Worm (Caenorhabditis elegans) whole organism, L4/young adult: ENCODE results near the gene Y55F3BR.11.
"Not testable (repeated sequence)": the region's sequence is repeated elsewhere in the genome, so short reads cannot be mapped to it uniquely, and the experiment has no call there.

ENCODE experiments used
- W03F9.2 ChIP-seq: fragments of 150-350 bp; optimal IDR thresholded peaks from 2 replicates; lab custom pipeline; 2014; ENCODE audit warnings: missing biosample characterization, missing genetic modification characterization
- dao-5 ChIP-seq: sonication (generic microtip); optimal IDR thresholded peaks from 2 replicates; lab custom pipeline; 2016; ENCODE audit warnings: missing genotype, missing genetic modification characterization, moderate library complexity, missing compliant biosample characterization
- him-1 ChIP-seq: sonication (generic microtip); optimal IDR thresholded peaks from 2 replicates; lab custom pipeline; 2016; ENCODE audit warnings: missing genotype, missing genetic modification reagents, missing genetic modification characterization, missing compliant biosample characterization

The Y55F3BR.11 gene

DNA sequence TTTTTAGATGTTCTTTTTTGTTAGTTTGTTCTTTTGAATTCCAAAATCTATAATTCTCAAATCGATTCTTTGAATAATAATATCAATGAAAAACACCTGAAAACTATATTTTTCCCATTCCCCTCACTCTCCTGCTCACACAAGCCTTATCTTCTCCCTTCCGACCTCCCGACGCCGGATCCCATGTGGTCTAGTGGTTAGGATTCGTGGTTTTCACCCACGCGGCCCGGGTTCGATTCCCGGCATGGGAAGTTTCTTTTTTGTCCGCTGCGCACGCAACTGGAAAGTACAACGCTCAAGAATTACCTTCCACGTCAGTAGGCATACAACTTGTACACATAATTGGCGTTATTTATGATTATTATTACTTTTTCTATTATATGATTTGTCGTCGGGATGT lies 12.4 kb upstream of the Y55F3BR.11 start:
- TF ChIP-seq dao-5 = peak; percentile 57
- TF ChIP-seq him-1 (tag; lab: Kevin White, UChicago) = no peak

DNA sequence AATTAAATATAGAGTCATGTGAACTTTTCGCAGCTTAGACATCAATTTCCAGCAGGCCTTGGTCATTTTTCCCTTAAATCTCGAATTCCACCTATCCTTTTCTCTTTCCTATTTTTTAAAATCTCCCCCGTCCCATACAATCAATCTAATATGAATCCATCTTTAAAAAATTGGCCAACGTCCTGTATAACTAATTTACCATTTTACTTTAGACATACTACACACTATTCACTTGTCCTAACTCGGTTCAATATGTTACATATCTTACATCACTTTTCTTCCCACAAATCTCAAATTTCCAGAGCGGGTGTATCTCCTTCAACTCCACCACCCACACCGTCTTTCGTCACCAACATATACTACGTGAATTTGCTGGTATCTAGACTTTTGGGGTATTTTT lies 9.8 kb upstream of the Y55F3BR.11 start, which contains the start of gene lgc-33:
lgc-33 (plus strand) TSS at position 301 of the 400 bp plus-strand sequence.
- no peak for TF ChIP-seq him-1 (tag; lab: Kevin White, UChicago)
- no peak for TF ChIP-seq dao-5
- TF ChIP-seq W03F9.2 = no peak

DNA sequence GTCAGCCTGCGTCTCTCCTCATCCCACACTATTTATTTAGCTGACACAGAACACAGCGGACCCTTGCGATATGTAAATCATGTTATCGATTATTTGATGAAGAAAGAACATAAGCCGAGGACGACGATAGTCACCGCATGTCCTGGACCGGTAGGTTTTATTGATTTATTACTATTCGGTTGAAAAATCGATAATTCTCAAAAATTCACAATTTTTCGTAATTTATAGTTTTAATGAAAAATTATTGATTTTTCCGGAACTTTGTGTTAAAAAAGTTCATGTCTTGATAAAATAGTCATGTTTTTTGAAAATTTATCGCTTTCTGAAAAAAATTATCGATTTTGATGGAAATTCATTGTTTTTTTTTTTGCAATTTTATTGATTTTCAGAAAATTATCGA lies 6.8 kb upstream of the Y55F3BR.11 start:
- TF ChIP-seq W03F9.2 (no peak), him-1 (tag; lab: Kevin White, UChicago) (no peak), dao-5 (no peak)

DNA sequence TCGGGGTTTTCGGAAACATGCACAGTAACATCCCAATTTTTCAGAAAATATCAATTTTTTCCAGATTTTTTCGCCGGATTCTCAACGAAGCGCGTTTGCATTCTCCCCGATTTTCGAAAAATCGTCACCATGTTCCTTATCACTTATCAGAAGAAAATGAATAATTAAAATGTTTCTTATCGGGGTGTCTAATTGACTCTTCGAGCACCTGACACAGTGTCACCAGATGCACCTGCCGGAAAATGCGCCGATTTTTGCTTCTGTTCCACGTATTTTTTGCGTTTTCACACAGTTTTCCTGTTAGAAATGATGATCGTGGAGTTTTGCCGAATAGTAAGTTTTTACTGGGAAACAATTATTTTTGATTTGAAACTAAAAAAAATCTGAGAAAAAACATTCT lies 464 bp downstream of the Y55F3BR.11 start:
- TF ChIP-seq W03F9.2 (no peak), him-1 (tag; lab: Kevin White, UChicago) (no peak), dao-5 (no peak)

DNA sequence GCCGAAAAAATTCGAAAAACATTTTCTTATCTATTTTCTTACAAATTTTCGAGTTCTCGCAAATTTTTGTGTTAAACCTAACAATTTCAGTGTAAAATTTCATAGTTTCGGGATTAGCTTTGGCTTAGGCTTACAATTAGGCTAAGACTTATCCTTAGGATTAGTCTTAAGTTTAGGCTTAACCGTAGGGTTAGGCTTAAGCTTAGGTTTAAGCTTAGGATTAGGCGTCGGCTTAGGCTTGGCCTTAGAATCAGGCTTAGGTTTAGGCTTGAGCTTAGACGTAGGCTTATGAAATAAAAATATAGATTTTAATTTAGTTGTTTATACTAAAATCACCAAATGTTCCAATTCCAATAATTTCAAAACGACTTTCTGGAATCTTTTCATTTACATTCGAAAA lies 1.0 kb downstream of the Y55F3BR.11 start:
- TF ChIP-seq him-1 (tag; lab: Kevin White, UChicago) (no peak), W03F9.2 (no peak), dao-5 (no peak)

DNA sequence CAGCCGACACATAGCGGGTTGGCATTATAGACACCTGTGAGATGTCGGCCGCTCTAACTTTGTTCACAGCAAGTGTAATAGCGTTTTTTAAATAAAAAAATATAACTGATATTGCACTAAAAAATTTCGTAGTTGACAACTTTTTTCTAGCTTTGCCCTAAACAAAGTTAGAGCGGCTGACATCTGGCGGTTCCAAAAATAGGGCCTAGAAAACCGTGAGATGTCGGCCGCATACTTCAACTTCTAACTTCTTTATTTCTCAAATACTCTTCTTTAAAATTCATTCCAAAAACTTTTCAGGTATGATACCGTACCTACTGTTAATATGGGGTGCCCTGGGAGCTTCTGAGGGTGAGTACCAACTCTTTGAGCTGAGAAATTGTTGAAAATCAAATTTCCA lies 3.6 kb downstream of the Y55F3BR.11 start, which contains the start of gene Y55F3BR.2:
Y55F3BR.2 (plus strand) TSS at position 301 of the 400 bp plus-strand sequence.
- TF ChIP-seq dao-5 (no peak), W03F9.2 (no peak), him-1 (tag; lab: Kevin White, UChicago) (no peak)

DNA sequence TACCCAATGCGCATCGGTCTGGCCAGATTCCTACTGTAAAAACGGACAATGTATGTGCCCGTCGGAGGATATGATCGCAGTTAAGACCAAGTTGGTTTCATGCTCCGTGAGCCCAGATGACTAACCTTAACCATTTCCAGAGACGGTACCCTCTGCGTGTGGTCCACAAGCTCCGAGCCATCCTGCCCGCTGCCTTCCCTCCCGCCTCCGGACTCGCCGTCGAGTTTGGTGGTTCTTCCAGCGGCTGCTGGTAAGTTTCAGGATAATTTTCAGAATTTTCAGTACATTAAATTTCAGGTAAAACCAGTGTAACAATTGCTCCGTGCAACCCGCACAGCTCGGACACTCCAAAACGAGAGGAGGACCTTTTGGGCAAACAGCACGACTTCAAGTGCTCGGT lies 5.8 kb downstream of the Y55F3BR.11 start:
- TF ChIP-seq dao-5 (no peak), W03F9.2 (no peak), him-1 (tag; lab: Kevin White, UChicago) (no peak)

DNA sequence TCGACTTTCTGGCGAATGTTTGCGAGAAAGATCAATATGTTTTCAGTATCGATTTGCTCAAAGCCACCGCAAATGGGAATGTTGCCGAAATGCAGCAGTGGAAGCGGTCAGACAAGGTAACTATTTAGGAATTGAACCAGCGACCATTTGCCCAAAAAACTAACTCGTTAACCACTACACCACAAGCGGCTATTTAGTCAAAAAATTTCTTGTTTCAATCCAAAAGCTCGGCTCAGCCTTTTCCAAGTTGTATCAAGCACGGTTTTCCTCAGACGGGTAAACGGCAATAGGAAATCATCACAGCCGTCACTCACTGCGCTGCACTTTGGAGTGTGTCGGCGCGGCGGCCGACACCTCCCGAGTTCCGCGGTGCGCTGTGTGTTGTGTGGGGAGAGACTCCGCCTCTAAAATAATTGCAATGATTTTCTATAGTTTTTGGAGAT lies 11.8 kb downstream of the Y55F3BR.11 start:
- peak; percentile 22 for TF ChIP-seq dao-5
- TF ChIP-seq W03F9.2 = peak; percentile 64
- no peak for TF ChIP-seq him-1 (tag; lab: Kevin White, UChicago)

DNA sequence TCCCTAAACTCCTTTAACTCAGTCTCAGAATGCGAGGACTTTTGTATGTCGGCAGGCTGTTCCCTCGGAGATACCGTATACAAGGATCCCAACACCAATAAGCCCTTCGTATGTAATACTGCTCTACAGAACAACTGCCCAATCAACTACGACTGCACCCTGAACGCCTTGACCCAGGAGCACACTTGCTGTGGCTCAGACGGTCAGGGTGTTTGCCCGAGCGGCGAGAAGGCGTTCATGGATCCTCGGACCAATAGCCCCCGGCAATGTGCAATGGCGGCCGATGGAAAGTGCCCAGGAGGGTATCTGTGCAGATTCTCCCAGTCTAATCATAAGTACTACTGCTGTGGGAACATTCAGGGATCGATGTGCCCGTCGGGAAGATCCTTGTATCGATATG lies 13.7 kb downstream of the Y55F3BR.11 start:
- TF ChIP-seq W03F9.2 (no peak), him-1 (tag; lab: Kevin White, UChicago) (no peak), dao-5 (no peak)

DNA sequence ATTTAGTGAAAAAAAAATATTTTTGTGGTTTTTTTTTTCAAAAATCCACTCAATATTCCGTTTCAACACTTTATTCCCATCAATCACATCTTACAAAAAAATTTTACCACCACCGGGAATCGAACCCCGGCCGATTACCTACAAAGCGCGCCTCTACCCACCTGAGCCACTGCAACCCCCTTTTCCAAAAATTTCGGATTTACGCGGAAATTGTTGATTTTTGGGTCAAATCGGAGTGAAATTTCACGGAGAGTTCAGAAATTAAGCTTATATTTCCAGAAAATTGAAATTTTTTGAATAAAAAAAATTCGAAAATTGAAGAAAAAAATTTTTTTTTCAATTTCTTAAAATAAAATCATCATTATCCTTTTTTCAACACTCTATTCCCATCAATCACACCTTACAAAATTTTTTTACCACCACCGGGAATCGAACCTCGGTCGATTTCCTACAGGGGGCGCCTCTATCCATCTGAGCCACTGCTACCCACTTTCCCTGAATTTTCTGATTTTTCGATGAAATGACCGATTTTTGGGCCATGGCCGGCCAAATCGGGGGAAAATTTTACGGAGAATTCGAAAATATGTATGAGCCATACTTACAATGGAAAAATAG lies 18.3 kb downstream of the Y55F3BR.11 start:
- TF ChIP-seq dao-5 (no peak), W03F9.2 (no peak), him-1 (tag; lab: Kevin White, UChicago) (no peak)

DNA sequence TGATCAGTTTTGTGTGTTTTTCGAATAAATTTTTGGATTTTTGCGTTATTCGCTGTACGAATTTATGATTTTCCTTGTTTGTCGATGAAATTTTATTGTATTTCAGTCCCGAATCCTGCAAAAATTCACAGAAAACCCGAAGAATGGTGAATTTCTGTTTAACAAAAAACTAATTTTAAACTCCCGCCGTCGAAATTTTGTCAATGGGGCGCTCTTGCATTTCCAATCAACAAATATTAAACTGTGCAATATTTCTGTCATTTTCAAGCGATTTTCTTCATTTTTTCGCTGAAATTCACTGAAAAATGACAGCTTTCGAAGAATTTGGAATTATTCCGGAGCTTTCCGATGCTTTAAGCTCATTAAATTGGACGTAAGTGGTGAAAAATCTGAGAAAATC lies 19.7 kb downstream of the Y55F3BR.11 start, which contains the start of gene Y55F3BR.1:
Y55F3BR.1 (plus strand) TSS at position 115 of the 400 bp plus-strand sequence.
- TF ChIP-seq him-1 (tag; lab: Kevin White, UChicago) (no peak), W03F9.2 (no peak), dao-5 (no peak)

DNA sequence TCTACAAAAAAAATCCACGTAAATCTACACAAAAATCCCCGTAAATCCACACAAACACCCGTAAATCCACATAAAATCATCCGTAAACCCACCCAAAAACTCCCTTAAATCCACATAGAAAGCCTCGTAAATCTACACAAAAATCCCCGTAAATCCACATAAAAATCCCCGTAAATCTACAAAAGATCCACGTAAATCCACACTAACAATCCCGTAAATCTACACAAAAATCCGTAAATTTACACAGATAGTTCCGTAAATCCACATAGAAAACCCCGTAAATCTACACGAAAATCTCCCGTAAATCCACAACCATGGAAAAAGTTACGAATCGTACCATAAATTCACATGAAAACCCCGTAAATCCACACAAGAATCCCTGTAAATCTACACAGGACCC lies 23.6 kb downstream of the Y55F3BR.11 start:
- TF ChIP-seq him-1 (tag; lab: Kevin White, UChicago) (no peak), W03F9.2 (no peak), dao-5 (no peak)

DNA sequence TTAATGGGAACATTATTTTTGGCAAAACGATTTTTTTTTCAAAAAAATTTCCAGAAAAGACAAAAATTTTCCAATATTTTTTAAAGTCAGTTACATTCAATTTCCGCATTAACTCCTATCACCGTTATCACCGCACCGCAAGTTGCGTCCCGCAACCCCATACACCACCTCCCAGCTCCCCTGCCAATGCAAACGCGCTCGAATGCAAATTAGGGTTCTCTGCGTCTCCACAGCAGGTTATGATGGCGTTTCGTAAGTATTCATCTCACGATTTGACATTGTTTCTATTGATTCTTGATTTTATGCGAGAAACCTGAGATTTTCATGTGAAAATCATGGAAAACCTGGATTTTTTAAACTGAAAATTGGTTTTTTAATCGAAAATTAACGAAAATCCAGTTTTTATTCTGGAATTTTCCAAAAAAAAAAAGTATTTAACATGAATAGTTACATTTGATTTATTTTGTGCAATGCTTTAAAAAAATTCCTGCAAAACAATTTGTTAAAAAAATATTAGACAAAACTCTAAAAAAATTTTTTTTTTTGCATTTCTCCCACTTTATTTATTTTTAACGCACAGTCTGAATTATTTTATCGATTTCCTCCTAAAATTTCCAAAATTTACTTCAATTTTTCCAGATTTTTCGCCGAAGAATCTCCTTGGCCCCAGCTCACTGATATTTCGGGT lies 29.8 kb downstream of the Y55F3BR.11 start, which contains the start of gene mak-2:
mak-2 (plus strand) TSS at position 638 of the 688 bp plus-strand sequence.
- TF ChIP-seq him-1 (tag; lab: Kevin White, UChicago) (no peak), W03F9.2 (peak; percentile 28), dao-5 (no peak)

DNA sequence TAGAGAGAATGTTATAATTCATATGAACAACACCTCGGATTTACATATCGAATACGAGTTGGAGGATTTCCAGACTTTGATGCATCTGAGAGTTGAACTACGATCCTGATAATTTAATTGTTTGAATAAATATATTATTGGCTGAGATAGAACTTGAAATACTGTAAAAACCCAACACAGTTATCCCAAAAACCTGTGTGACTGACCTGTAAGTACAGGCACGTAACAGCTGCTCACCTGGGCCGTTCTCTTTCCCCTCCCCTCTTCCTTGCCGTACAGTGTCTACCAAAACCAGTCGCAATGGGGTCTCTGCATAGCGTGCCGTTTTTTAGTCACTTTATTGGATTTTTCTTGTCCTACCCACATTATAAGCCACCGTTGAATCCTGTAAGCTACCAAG lies 49.9 kb downstream of the Y55F3BR.11 start, which contains the start of gene fbxc-12:
fbxc-12 (plus strand) TSS at position 301 of the 400 bp plus-strand sequence.
- not testable (repeated sequence) for TF ChIP-seq W03F9.2; dao-5; him-1 (tag; lab: Kevin White, UChicago)
